4 worm cellular contexts compared by ENCODE assay signal in the genomic region with DNA sequence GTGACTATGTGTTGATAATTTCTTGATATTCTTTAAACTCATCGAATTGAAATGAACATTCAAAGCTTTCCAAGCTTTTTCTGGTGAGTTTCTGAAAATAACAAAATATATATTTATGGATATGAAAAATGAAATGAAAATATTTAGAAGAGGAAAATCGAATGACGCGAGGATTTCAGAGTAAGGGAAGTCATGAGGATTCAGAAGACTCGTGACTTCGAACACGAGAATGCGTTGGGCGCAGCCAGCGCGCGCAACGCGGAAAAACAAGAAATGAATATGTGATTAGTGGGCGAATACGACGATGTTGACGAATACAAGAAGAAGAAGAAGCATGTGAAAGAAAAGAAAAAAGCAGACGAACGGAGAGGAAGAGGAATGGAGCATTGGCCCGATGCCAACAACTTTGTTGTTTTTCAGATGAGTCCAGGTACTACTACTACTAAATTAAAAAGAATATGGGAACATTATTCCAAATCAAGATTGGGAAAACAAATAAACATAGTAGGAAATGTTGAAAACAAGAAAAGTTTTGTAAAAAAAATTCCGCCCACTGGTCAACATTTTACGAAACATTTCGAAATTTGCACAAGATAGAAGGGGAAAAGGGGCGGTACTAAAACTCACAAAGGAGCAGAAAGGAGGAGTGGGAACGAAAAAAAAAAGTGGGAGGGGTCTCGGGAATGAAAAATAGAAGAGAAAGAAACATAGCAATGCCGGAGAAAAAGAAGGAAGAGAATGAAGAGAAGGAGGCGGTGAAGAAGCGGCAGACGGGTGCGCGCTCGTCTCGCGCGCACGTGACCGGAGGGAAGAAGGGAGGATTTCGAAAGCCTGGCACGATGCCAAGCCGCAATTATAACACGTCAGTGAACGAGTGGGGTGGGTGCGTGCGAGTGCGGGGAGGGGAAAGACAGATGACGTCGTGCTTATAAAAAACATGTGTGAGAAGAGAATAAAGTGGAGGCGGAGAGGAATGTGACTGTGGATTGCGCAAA.
TF ChIP-seq lines count a peak whose summit lies in the region.

No protein-coding gene starts in this region.

TF ChIP-seq in whole organism, L2 larva, 48 proteins besides CTCF, POLR2A, EP300 and RAD21 (continued from another document):
- TF ChIP-seq lin-13 (GFP tag; optimal IDR thresholded peaks at IDR 0.05; lab: Kevin White, UChicago): peak; percentile 87
- no peak for TF ChIP-seq elt-3 (tag; optimal IDR thresholded peaks at IDR 0.05; lab: Kevin White, UChicago)
- peak; percentile 99 for TF ChIP-seq sma-9 (GFP tag; optimal IDR thresholded peaks at IDR 0.05; lab: Kevin White, UChicago)
- TF ChIP-seq sma-9 (tag; optimal IDR thresholded peaks at IDR 0.05; lab: Kevin White, UChicago): no peak
- TF ChIP-seq sma-3 (GFP tag; optimal IDR thresholded peaks at IDR 0.05; lab: Kevin White, UChicago): peak; percentile 49
- TF ChIP-seq C34F6.9 (tag; optimal IDR thresholded peaks at IDR 0.05; lab: Kevin White, UChicago): peak; percentile 95
- no peak for TF ChIP-seq aly-2 (tag; optimal IDR thresholded peaks at IDR 0.05; lab: Kevin White, UChicago)
- TF ChIP-seq ztf-1 (GFP tag; conservative IDR thresholded peaks at IDR 0.05; lab: Robert Waterston, UW): no peak
- TF ChIP-seq nhr-12 (tag; optimal IDR thresholded peaks at IDR 0.05; lab: Kevin White, UChicago): peak; percentile 16
- TF ChIP-seq ama-1 (optimal IDR thresholded peaks at IDR 0.05; lab: Kevin White, UChicago): peak; percentile 81
- TF ChIP-seq dmd-4 (tag; optimal IDR thresholded peaks at IDR 0.05; lab: Kevin White, UChicago): no peak
- peak; percentile 85 for TF ChIP-seq nhr-6 (tag; optimal IDR thresholded peaks at IDR 0.05; lab: Kevin White, UChicago)
- peak; percentile 94 for TF ChIP-seq zag-1 (tag; optimal IDR thresholded peaks at IDR 0.05; lab: Kevin White, UChicago)
- TF ChIP-seq lin-11 (tag; optimal IDR thresholded peaks at IDR 0.05; lab: Kevin White, UChicago): peak; percentile 90
- TF ChIP-seq nhr-11 (tag; optimal IDR thresholded peaks at IDR 0.05; lab: Kevin White, UChicago): no peak
- TF ChIP-seq peb-1 (tag; optimal IDR thresholded peaks at IDR 0.05; lab: Kevin White, UChicago): no peak
- peak; percentile 73 for TF ChIP-seq ceh-82 (tag; optimal IDR thresholded peaks at IDR 0.05; lab: Kevin White, UChicago)
- TF ChIP-seq blmp-1 (tag; optimal IDR thresholded peaks at IDR 0.05; lab: Kevin White, UChicago; ENCODE audit: insufficient read depth): peak; percentile 80
- peak; percentile 84 for TF ChIP-seq mab-5 (tag; optimal IDR thresholded peaks at IDR 0.05; lab: Kevin White, UChicago)
- TF ChIP-seq egl-27 (tag; optimal IDR thresholded peaks at IDR 0.05; lab: Kevin White, UChicago): peak; percentile 87
- peak; percentile 42 to 90 for TF ChIP-seq lsy-2 (tag; optimal IDR thresholded peaks at IDR 0.05; lab: Kevin White, UChicago)
- TF ChIP-seq crh-2 (tag; optimal IDR thresholded peaks at IDR 0.05; lab: Kevin White, UChicago): peak; percentile 90
- TF ChIP-seq sem-4 (tag; optimal IDR thresholded peaks at IDR 0.05; lab: Kevin White, UChicago): peak; percentile 98
- TF ChIP-seq fos-1 (tag; optimal IDR thresholded peaks at IDR 0.05; lab: Kevin White, UChicago): peak; percentile 74
- no peak for TF ChIP-seq alr-1 (tag; optimal IDR thresholded peaks at IDR 0.05; lab: Kevin White, UChicago)
- no peak for TF ChIP-seq skn-1 (tag; optimal IDR thresholded peaks at IDR 0.05; lab: Kevin White, UChicago)

TF ChIP-seq in whole organism, L4 larva, 104 proteins besides CTCF, POLR2A, EP300 and RAD21 (continued from another document and continues in another):
- TF ChIP-seq madf-9 (GFP tag; conservative IDR thresholded peaks at IDR 0.05; lab: Robert Waterston, UW): peak; percentile 89
- TF ChIP-seq ctbp-1 (GFP tag; IDR thresholded peaks at IDR 0.05; lab: Robert Waterston, UW): peak; percentile 99
- no peak for TF ChIP-seq unc-130 (GFP tag; optimal IDR thresholded peaks at IDR 0.05; lab: Kevin White, UChicago)
- TF ChIP-seq dmd-6 (GFP tag; IDR thresholded peaks at IDR 0.05; lab: Robert Waterston, UW): peak; percentile 98
- peak; percentile 85 for TF ChIP-seq nhr-41 (GFP tag; IDR thresholded peaks at IDR 0.05; lab: Robert Waterston, UW)
- no peak for TF ChIP-seq nhr-6 (tag; optimal IDR thresholded peaks at IDR 0.05; lab: Kevin White, UChicago)
- no peak for TF ChIP-seq nhr-111 (GFP tag; optimal IDR thresholded peaks at IDR 0.05; lab: Kevin White, UChicago)
- no peak for TF ChIP-seq egl-27 (tag; optimal IDR thresholded peaks at IDR 0.05; lab: Kevin White, UChicago)
- TF ChIP-seq ama-1 (optimal IDR thresholded peaks at IDR 0.05; lab: Kevin White, UChicago): no peak
- peak; percentile 93 for TF ChIP-seq fkh-10 (GFP tag; optimal IDR thresholded peaks at IDR 0.05; lab: Kevin White, UChicago)
- TF ChIP-seq ceh-28 (tag; optimal IDR thresholded peaks at IDR 0.05; lab: Kevin White, UChicago): no peak
- peak; percentile 15 for TF ChIP-seq zag-1 (tag; optimal IDR thresholded peaks at IDR 0.05; lab: Kevin White, UChicago)
- no peak for TF ChIP-seq tag-97 (GFP tag; IDR thresholded peaks at IDR 0.05; lab: Robert Waterston, UW)
- no peak for TF ChIP-seq skn-1 (tag; optimal IDR thresholded peaks at IDR 0.05; lab: Kevin White, UChicago)
- TF ChIP-seq saeg-2 (GFP tag; IDR thresholded peaks at IDR 0.05; lab: Robert Waterston, UW): peak; percentile 92
- no peak for TF ChIP-seq ceh-82 (tag; optimal IDR thresholded peaks at IDR 0.05; lab: Kevin White, UChicago)
- TF ChIP-seq unc-39 (tag; optimal IDR thresholded peaks at IDR 0.05; lab: Kevin White, UChicago): no peak
- peak; percentile 29 for TF ChIP-seq spr-1 (tag; optimal IDR thresholded peaks at IDR 0.05; lab: Kevin White, UChicago)
- TF ChIP-seq aha-1 (tag; lab: Kevin White, UChicago): peak; percentile 100
- TF ChIP-seq madf-5 (GFP tag; IDR thresholded peaks at IDR 0.05; lab: Robert Waterston, UW): no peak
- no peak for TF ChIP-seq ceh-44 (GFP tag; IDR thresholded peaks at IDR 0.05; lab: Robert Waterston, UW)
- TF ChIP-seq nhr-25 (tag; optimal IDR thresholded peaks at IDR 0.05; lab: Kevin White, UChicago; ENCODE audit: borderline replicate concordance, insufficient read depth): peak; percentile 59
- TF ChIP-seq Y105C5A.15 (GFP tag; IDR thresholded peaks at IDR 0.05; lab: Robert Waterston, UW): no peak
- TF ChIP-seq snpc-1.2 (GFP tag; IDR thresholded peaks at IDR 0.05; lab: Robert Waterston, UW): no peak
- TF ChIP-seq Y75B8A.6 (GFP tag; IDR thresholded peaks at IDR 0.05; lab: Robert Waterston, UW): no peak
- peak; percentile 92 for TF ChIP-seq pha-4 (GFP tag; IDR thresholded peaks at IDR 0.05; lab: Robert Waterston, UW)
- no peak for TF ChIP-seq pha-4 (tag; optimal IDR thresholded peaks at IDR 0.05; lab: Kevin White, UChicago)
- TF ChIP-seq zip-2 (tag; optimal IDR thresholded peaks at IDR 0.05; lab: Kevin White, UChicago): peak; percentile 47
- peak; percentile 76 for TF ChIP-seq php-3 (GFP tag; IDR thresholded peaks at IDR 0.05; lab: Robert Waterston, UW)
- peak; percentile 75 for TF ChIP-seq arid-1 (GFP tag; conservative IDR thresholded peaks at IDR 0.05; lab: Robert Waterston, UW)
- TF ChIP-seq ceh-20 (GFP tag; IDR thresholded peaks at IDR 0.05; lab: Robert Waterston, UW): peak; percentile 99
- peak; percentile 87 for TF ChIP-seq lin-29 (GFP tag; IDR thresholded peaks at IDR 0.05; lab: Robert Waterston, UW)
- TF ChIP-seq lin-15B (tag; optimal IDR thresholded peaks at IDR 0.05; lab: Kevin White, UChicago): no peak
- TF ChIP-seq Y48G9A.11 (GFP tag; IDR thresholded peaks at IDR 0.05; lab: Robert Waterston, UW): no peak

TF ChIP-seq in whole organism, late embryonic, 69 proteins besides CTCF, POLR2A, EP300 and RAD21 (continued from another document):
- TF ChIP-seq rnt-1 (tag; optimal IDR thresholded peaks at IDR 0.05; lab: Kevin White, UChicago): peak; percentile 86
- no peak for TF ChIP-seq unc-3 (GFP tag; conservative IDR thresholded peaks at IDR 0.05; lab: Robert Waterston, UW)
- no peak for TF ChIP-seq unc-3 (tag; optimal IDR thresholded peaks at IDR 0.05; lab: Kevin White, UChicago)
- peak; percentile 39 for TF ChIP-seq dve-1 (tag; optimal IDR thresholded peaks at IDR 0.05; lab: Kevin White, UChicago)
- TF ChIP-seq nhr-232 (tag; optimal IDR thresholded peaks at IDR 0.05; lab: Kevin White, UChicago): no peak

TF ChIP-seq in whole organism, mixed stage, embryonic, 35 proteins besides CTCF, POLR2A, EP300 and RAD21 (continued from another document):
- no peak for TF ChIP-seq zip-8 (tag; optimal IDR thresholded peaks at IDR 0.05; lab: Kevin White, UChicago)
- peak; percentile 55 for TF ChIP-seq ceh-43 (GFP tag; optimal IDR thresholded peaks at IDR 0.05; lab: Kevin White, UChicago)
- TF ChIP-seq sptf-1 (tag; optimal IDR thresholded peaks at IDR 0.05; lab: Kevin White, UChicago): peak; percentile 85
- TF ChIP-seq elt-1 (tag; optimal IDR thresholded peaks at IDR 0.05; lab: Kevin White, UChicago; ENCODE audit: borderline replicate concordance, insufficient read depth): no peak
- no peak for TF ChIP-seq unc-39 (tag; optimal IDR thresholded peaks at IDR 0.05; lab: Kevin White, UChicago)
- TF ChIP-seq ces-1 (GFP tag; optimal IDR thresholded peaks at IDR 0.05; lab: Kevin White, UChicago): peak; percentile 68
- no peak for TF ChIP-seq flh-1 (GFP tag; optimal IDR thresholded peaks at IDR 0.05; lab: Kevin White, UChicago)
- TF ChIP-seq nhr-237 (tag; optimal IDR thresholded peaks at IDR 0.05; lab: Kevin White, UChicago): peak; percentile 48
- TF ChIP-seq snpc-4 (tag; optimal IDR thresholded peaks at IDR 0.05; lab: Kevin White, UChicago): no peak
- peak; percentile 58 for TF ChIP-seq lin-13 (tag; optimal IDR thresholded peaks at IDR 0.05; lab: Kevin White, UChicago)
